Worm (Caenorhabditis elegans) whole organism, L2 larva: Measurements from ENCODE around the gene cutl-27.

Source experiments
- aly-2 ChIP-seq: fragments of 150-350 bp; optimal IDR thresholded peaks from 2 replicates; lab custom pipeline; 2014; ENCODE audit warnings: missing biosample characterization, missing genetic modification characterization
- ama-1 ChIP-seq: fragments of 150-350 bp; optimal IDR thresholded peaks from 2 replicates; lab custom pipeline; 2018; ENCODE audit warnings: inconsistent platforms
- blmp-1 ChIP-seq: sonication (generic microtip); optimal IDR thresholded peaks from 2 replicates; lab custom pipeline; 2017; ENCODE audit warnings: missing genetic modification characterization, mild to moderate bottlenecking, missing compliant biosample characterization, antibody characterized with exemption, moderate library complexity; ENCODE audit not compliant: insufficient read depth
- ceh-82 ChIP-seq: fragments of 150-350 bp; optimal IDR thresholded peaks from 2 replicates; lab custom pipeline; 2014; ENCODE audit warnings: missing biosample characterization, missing genetic modification characterization
- lin-13 ChIP-seq: fragments of 150-350 bp; optimal IDR thresholded peaks from 2 replicates; lab custom pipeline; 2014; ENCODE audit warnings: missing biosample characterization, missing genetic modification reagents, missing genetic modification characterization
- lin-39 ChIP-seq: fragments of 150-350 bp; optimal IDR thresholded peaks from 2 replicates; lab custom pipeline; 2014; ENCODE audit warnings: missing biosample characterization, missing genetic modification reagents, missing genetic modification characterization
- nhr-11 ChIP-seq: fragments of 150-350 bp; optimal IDR thresholded peaks from 2 replicates; lab custom pipeline; 2014; ENCODE audit warnings: missing biosample characterization, missing genetic modification characterization
- nhr-237 ChIP-seq: fragments of 150-350 bp; optimal IDR thresholded peaks from 2 replicates; lab custom pipeline; 2014; ENCODE audit warnings: missing biosample characterization, missing genetic modification characterization
- skn-1 ChIP-seq: sonication (generic microtip); optimal IDR thresholded peaks from 2 replicates; lab custom pipeline; 2017; ENCODE audit warnings: missing biosample characterization, missing genetic modification characterization
- snpc-4 ChIP-seq: fragments of 150-350 bp; optimal IDR thresholded peaks from 2 replicates; lab custom pipeline; 2014; ENCODE audit warnings: missing biosample characterization, missing genetic modification characterization
- unc-62 ChIP-seq: fragments of 150-350 bp; optimal IDR thresholded peaks from 2 replicates; lab custom pipeline; 2014; ENCODE audit warnings: missing biosample characterization, missing genetic modification reagents, missing genetic modification characterization

- TF ChIP-seq skn-1 (no peak), ama-1 (lab: Kevin White, UChicago) (no peak), aly-2 (no peak), nhr-237 (no peak), lin-39 (tag; lab: Kevin White, UChicago) (no peak), unc-62 (GFP tag; lab: Kevin White, UChicago) (no peak), lin-13 (GFP tag; lab: Kevin White, UChicago) (peak; percentile 77), snpc-4 (peak; percentile 56), blmp-1 (no peak), ceh-82 (tag; lab: Kevin White, UChicago) (no peak), nhr-11 (tag; lab: Kevin White, UChicago) (no peak)
These were observed 21.2 kb upstream of the cutl-27 start for ce11 chrIV:11857159-11857565.
